Fruit fly (Drosophila melanogaster) whole organism, embryonic: Measurements from ENCODE around the gene CG5180.

Experiments
- Atf3 ChIP-seq: fragments of 200-800 bp; sonication (Bioruptor generic); optimal IDR thresholded peaks from 3 replicates; lab custom pipeline; 2016; ENCODE audit warnings: missing biosample characterization, missing genetic modification characterization
- Blimp-1 ChIP-seq: fragments of 200-800 bp; sonication (Bioruptor generic); optimal IDR thresholded peaks from 3 replicates; lab custom pipeline; 2018; ENCODE audit warnings: missing biosample characterization, missing genetic modification characterization, mild to moderate bottlenecking, moderate library complexity, missing genetic modification reagents
- Bteb2 ChIP-seq: fragments of 200-800 bp; sonication (Bioruptor generic); optimal IDR thresholded peaks from 2 replicates; lab custom pipeline; 2016; ENCODE audit warnings: missing biosample characterization, missing genetic modification characterization
- CG10147 ChIP-seq: fragments of 200-800 bp; sonication (Bioruptor generic); optimal IDR thresholded peaks from 2 replicates; lab custom pipeline; 2019; ENCODE audit warnings: missing biosample characterization, mild to moderate bottlenecking, missing genetic modification characterization, moderate library complexity
- CG10979 ChIP-seq: fragments of 200-800 bp; sonication (Bioruptor generic); optimal IDR thresholded peaks from 2 replicates; lab custom pipeline; 2018; ENCODE audit warnings: missing biosample characterization, mild to moderate bottlenecking, missing genetic modification characterization, moderate library complexity
- CG11093 ChIP-seq: fragments of 200-800 bp; sonication (Bioruptor generic); IDR thresholded peaks from 3 replicates; pipeline ENCODE4 v1.3.6; 2022; ENCODE audit warnings: missing biosample characterization, missing genetic modification characterization
- CG12155 ChIP-seq: fragments of 200-800 bp; sonication (Bioruptor generic); optimal IDR thresholded peaks from 3 replicates; lab custom pipeline; 2016; ENCODE audit warnings: missing biosample characterization, missing genetic modification characterization
- CG15011 ChIP-seq: fragments of 200-800 bp; sonication (Bioruptor generic); optimal IDR thresholded peaks from 3 replicates; lab custom pipeline; 2018; ENCODE audit warnings: missing biosample characterization, mild to moderate bottlenecking, missing genetic modification characterization
- CG16813 ChIP-seq: fragments of 200-800 bp; sonication (Bioruptor generic); IDR thresholded peaks from 3 replicates; pipeline ENCODE4 v1.3.6; 2022; ENCODE audit warnings: missing biosample characterization, missing genetic modification characterization; ENCODE audit not compliant: partially characterized antibody
- CG18619 ChIP-seq: fragments of 200-800 bp; sonication (Bioruptor generic); optimal IDR thresholded peaks from 3 replicates; lab custom pipeline; 2017; ENCODE audit warnings: missing biosample characterization, mild to moderate bottlenecking, missing genetic modification characterization
- CG31224 ChIP-seq: fragments of 200-800 bp; sonication (Bioruptor generic); IDR thresholded peaks from 2 replicates; pipeline ENCODE4 v1.3.6; 2022; ENCODE audit warnings: missing biosample characterization, missing genetic modification characterization
- CG4854 ChIP-seq: fragments of 200-800 bp; sonication (Bioruptor generic); optimal IDR thresholded peaks from 2 replicates; lab custom pipeline; 2016; ENCODE audit warnings: missing biosample characterization, missing genetic modification characterization, inconsistent platforms
- CG6683 ChIP-seq: fragments of 200-800 bp; sonication (Bioruptor generic); optimal IDR thresholded peaks from 2 replicates; lab custom pipeline; 2017; ENCODE audit warnings: missing biosample characterization, mild to moderate bottlenecking, missing genetic modification characterization, missing genetic modification reagents
- CG8290 ChIP-seq, 3 experiments: fragments of 200-800 bp; sonication (Bioruptor generic); optimal IDR thresholded peaks; 2 replicates each; lab custom pipeline; 2016 to 2019; ENCODE audit warnings: missing biosample characterization in 3 of 3, missing genetic modification characterization in 3 of 3, mild to moderate bottlenecking in 2 of 3, moderate library complexity in 1 of 3
- CG8359 ChIP-seq: fragments of 200-800 bp; sonication (Bioruptor generic); optimal IDR thresholded peaks from 2 replicates; lab custom pipeline; 2017; ENCODE audit warnings: missing biosample characterization, mild to moderate bottlenecking, missing genetic modification characterization, borderline replicate concordance
- CG8944 ChIP-seq: fragments of 200-800 bp; sonication (Bioruptor generic); optimal IDR thresholded peaks from 3 replicates; lab custom pipeline; 2016; ENCODE audit warnings: missing biosample characterization, missing genetic modification characterization
- CG9215 ChIP-seq: fragments of 200-800 bp; sonication (Bioruptor generic); IDR thresholded peaks from 2 replicates; pipeline ENCODE4 v1.3.6; 2022; ENCODE audit warnings: missing biosample characterization, missing genetic modification characterization
- CG9817 ChIP-seq: fragments of 200-800 bp; sonication (Bioruptor generic); optimal IDR thresholded peaks from 2 replicates; lab custom pipeline; 2018; ENCODE audit warnings: missing biosample characterization, mild to moderate bottlenecking, missing genetic modification characterization, moderate library complexity
- CkIIα-i1 ChIP-seq: fragments of 200-800 bp; sonication (Bioruptor generic); IDR thresholded peaks from 2 replicates; pipeline ENCODE4 v1.3.6; 2022; ENCODE audit warnings: missing biosample characterization, missing genetic modification characterization
- Dfd ChIP-seq, 2 experiments: fragments of >200 bp; optimal IDR thresholded peaks; 2 replicates each; lab custom pipeline; 2017; ENCODE audit warnings: missing biosample characterization in 2 of 2, missing genetic modification characterization in 2 of 2
- Doc3 ChIP-seq: fragments of 200-800 bp; sonication (Bioruptor generic); IDR thresholded peaks from 3 replicates; pipeline ENCODE4 v1.3.6; 2022; ENCODE audit warnings: missing biosample characterization, missing genetic modification characterization; ENCODE audit not compliant: partially characterized antibody
- Fer1 ChIP-seq: fragments of 200-800 bp; sonication (Bioruptor generic); optimal IDR thresholded peaks from 2 replicates; lab custom pipeline; 2017; ENCODE audit warnings: missing biosample characterization, mild to moderate bottlenecking, missing genetic modification characterization
- Hr78 ChIP-seq, 2 experiments: fragments of 200-800 bp in 1 of 2; fragments of >200 bp in 1 of 2; sonication (Bioruptor generic) in 1 of 2; optimal IDR thresholded peaks; 2 replicates each; lab custom pipeline; 2017 to 2019; ENCODE audit warnings: missing biosample characterization in 2 of 2, missing genetic modification characterization in 2 of 2, mild to moderate bottlenecking in 1 of 2, moderate library complexity in 1 of 2
- Jarid2 ChIP-seq: fragments of 200-800 bp; sonication (Bioruptor generic); optimal IDR thresholded peaks from 3 replicates; lab custom pipeline; 2017; ENCODE audit warnings: mild to moderate bottlenecking, missing biosample characterization, missing genetic modification reagents, missing genetic modification characterization
- NC2β ChIP-seq: fragments of 200-800 bp; sonication (Bioruptor generic); optimal IDR thresholded peaks from 2 replicates; lab custom pipeline; 2016; ENCODE audit warnings: missing biosample characterization, missing genetic modification characterization
- Nf-YB ChIP-seq: fragments of 200-800 bp; sonication (Bioruptor generic); optimal IDR thresholded peaks from 3 replicates; lab custom pipeline; 2019; ENCODE audit warnings: missing biosample characterization, mild to moderate bottlenecking, missing genetic modification characterization, moderate library complexity
- Oli ChIP-seq: fragments of 200-800 bp; sonication (Bioruptor generic); optimal IDR thresholded peaks from 2 replicates; lab custom pipeline; 2018; ENCODE audit warnings: missing biosample characterization, mild to moderate bottlenecking, missing genetic modification characterization, moderate library complexity
- PHDP ChIP-seq: fragments of 200-800 bp; sonication (Bioruptor generic); optimal IDR thresholded peaks from 3 replicates; lab custom pipeline; 2018; ENCODE audit warnings: missing biosample characterization, mild to moderate bottlenecking, missing genetic modification characterization, moderate library complexity
- Scr ChIP-seq: fragments of 200-800 bp; sonication (Bioruptor generic); IDR thresholded peaks from 2 replicates; pipeline ENCODE4 v1.3.6; 2022; ENCODE audit warnings: missing biosample characterization, missing genetic modification characterization; ENCODE audit not compliant: partially characterized antibody
- Ssrp ChIP-seq: fragments of 200-800 bp; sonication (Bioruptor generic); optimal IDR thresholded peaks from 2 replicates; lab custom pipeline; 2018; ENCODE audit warnings: missing biosample characterization, mild to moderate bottlenecking, missing genetic modification characterization, moderate library complexity
- Vsx1 ChIP-seq: fragments of 200-800 bp; sonication (Bioruptor generic); optimal IDR thresholded peaks from 2 replicates; lab custom pipeline; 2017; ENCODE audit warnings: missing biosample characterization, mild to moderate bottlenecking, missing genetic modification characterization, missing genetic modification reagents
- bsh ChIP-seq, 2 experiments: fragments of 200-800 bp; sonication (Bioruptor generic); optimal IDR thresholded peaks; 2 replicates each; lab custom pipeline; 2017 to 2018; ENCODE audit warnings: mild to moderate bottlenecking in 2 of 2, missing biosample characterization in 2 of 2, missing genetic modification characterization in 2 of 2, moderate library complexity in 1 of 2
- gcm ChIP-seq: fragments of 200-800 bp; sonication (Bioruptor generic); optimal IDR thresholded peaks from 2 replicates; lab custom pipeline; 2019; ENCODE audit warnings: missing biosample characterization, mild to moderate bottlenecking, missing genetic modification characterization, moderate library complexity
- gfzf ChIP-seq: fragments of 200-800 bp; sonication (Bioruptor generic); optimal IDR thresholded peaks from 2 replicates; lab custom pipeline; 2016; ENCODE audit warnings: missing biosample characterization, mild to moderate bottlenecking, missing genetic modification characterization, moderate library complexity
- grn ChIP-seq: fragments of 200-800 bp; sonication (Bioruptor generic); optimal IDR thresholded peaks from 3 replicates; lab custom pipeline; 2017; ENCODE audit warnings: missing biosample characterization, missing genetic modification characterization
- knrl ChIP-seq: fragments of 200-800 bp; sonication (Bioruptor generic); IDR thresholded peaks from 3 replicates; pipeline ENCODE4 v1.3.6; 2022; ENCODE audit warnings: missing biosample characterization, missing genetic modification characterization; ENCODE audit not compliant: partially characterized antibody
- lbe ChIP-seq: fragments of 200-800 bp; sonication (Bioruptor generic); optimal IDR thresholded peaks from 2 replicates; lab custom pipeline; 2016; ENCODE audit warnings: missing biosample characterization, mild to moderate bottlenecking, missing genetic modification characterization
- lmd ChIP-seq: fragments of 200-800 bp; sonication (Bioruptor generic); IDR thresholded peaks from 2 replicates; pipeline ENCODE4 v1.3.6; 2022; ENCODE audit warnings: missing biosample characterization, missing genetic modification characterization
- nom ChIP-seq: fragments of 200-800 bp; sonication (Bioruptor generic); optimal IDR thresholded peaks from 2 replicates; lab custom pipeline; 2017; ENCODE audit warnings: missing biosample characterization, missing genetic modification characterization, mild to moderate bottlenecking, moderate library complexity, missing genetic modification reagents
- oc ChIP-seq: fragments of 200-800 bp; sonication (Bioruptor generic); optimal IDR thresholded peaks from 2 replicates; lab custom pipeline; 2018; ENCODE audit warnings: missing biosample characterization, mild to moderate bottlenecking, missing genetic modification characterization, moderate library complexity
- pb ChIP-seq: fragments of 200-800 bp; sonication (Bioruptor generic); optimal IDR thresholded peaks from 3 replicates; lab custom pipeline; 2016; ENCODE audit warnings: missing biosample characterization, missing genetic modification characterization
- seq ChIP-seq: fragments of 200-800 bp; sonication (Bioruptor generic); IDR thresholded peaks from 2 replicates; pipeline ENCODE4 v1.3.6; 2022; ENCODE audit warnings: missing biosample characterization, missing genetic modification characterization
- so ChIP-seq: fragments of 200-800 bp; sonication (Bioruptor generic); IDR thresholded peaks from 3 replicates; pipeline ENCODE4 v1.3.6; 2022; ENCODE audit warnings: missing biosample characterization, missing genetic modification characterization
- tap ChIP-seq: fragments of 200-800 bp; optimal IDR thresholded peaks from 3 replicates; lab custom pipeline; 2019; ENCODE audit warnings: missing biosample characterization, mild to moderate bottlenecking, missing genetic modification characterization, moderate library complexity
- toy ChIP-seq: fragments of 200-800 bp; sonication (Bioruptor generic); IDR thresholded peaks from 2 replicates; pipeline ENCODE4 v1.3.6; 2022; ENCODE audit warnings: missing biosample characterization, missing genetic modification characterization
- wek ChIP-seq: fragments of 200-800 bp; sonication (Bioruptor generic); optimal IDR thresholded peaks from 3 replicates; lab custom pipeline; 2018; ENCODE audit warnings: missing biosample characterization, mild to moderate bottlenecking, missing genetic modification characterization, moderate library complexity

Gene CG5180

dm6 chr3R:20550632-20551486, 6.9 kb upstream of the CG5180 start (continued):
- peak; percentile 67 for TF ChIP-seq nom
- TF ChIP-seq CG4854 (GFP tag; lab: Kevin White, UChicago): peak; percentile 55
- TF ChIP-seq seq (GFP tag; lab: Robert Waterston, UW): peak; percentile 62; the same call in 1 of the 2 replicates
- TF ChIP-seq lmd (GFP tag; lab: Robert Waterston, UW): no peak
- TF ChIP-seq CG8290 (GFP tag; optimal IDR thresholded peaks at IDR 0.05; lab: Kevin White, UChicago): no peak
- TF ChIP-seq CG8290 (tag; optimal IDR thresholded peaks at IDR 0.05; lab: Kevin White, UChicago): peak; percentile 92 to 96
- TF ChIP-seq lbe (GFP tag; lab: Kevin White, UChicago): peak; percentile 62
- peak; percentile 52 for TF ChIP-seq CG10147 (GFP tag; lab: Kevin White, UChicago)
- no peak for TF ChIP-seq CG12155 (GFP tag; lab: Kevin White, UChicago)
- no peak for TF ChIP-seq CG31224 (GFP tag; lab: Robert Waterston, UW)
- peak; percentile 81 for TF ChIP-seq CG15011 (GFP tag; lab: Kevin White, UChicago)
- TF ChIP-seq toy (GFP tag; lab: Robert Waterston, UW): no peak
- no peak; the same call in 2 of the 3 replicates for TF ChIP-seq CG11093
- peak; percentile 63 for TF ChIP-seq oc
- peak; percentile 67 for TF ChIP-seq grn (GFP tag; lab: Kevin White, UChicago)
- TF ChIP-seq Dfd (GFP tag; optimal IDR thresholded peaks at IDR 0.05; lab: Kevin White, UChicago): no peak
- TF ChIP-seq CG9817 (tag; lab: Kevin White, UChicago): peak; percentile 49
- no peak for TF ChIP-seq CkIIα-i1 (GFP tag; lab: Robert Waterston, UW)
- peak; percentile 91 for TF ChIP-seq Fer1 (GFP tag; lab: Kevin White, UChicago)
- peak; percentile 81 for TF ChIP-seq gcm (GFP tag; lab: Kevin White, UChicago)
- TF ChIP-seq bsh (GFP tag; optimal IDR thresholded peaks at IDR 0.05; lab: Kevin White, UChicago): peak; percentile 57 to 75
- TF ChIP-seq Ssrp (tag; lab: Kevin White, UChicago): no peak
- TF ChIP-seq Scr (GFP tag; lab: Robert Waterston, UW): peak; percentile 95
- peak; percentile 93 for TF ChIP-seq Jarid2 (GFP tag; lab: Kevin White, UChicago)
- TF ChIP-seq CG16813: peak; percentile 95
- TF ChIP-seq so: peak; percentile 66; the same call in 2 of the 3 replicates
- peak; percentile 65 for TF ChIP-seq Nf-YB (GFP tag; lab: Kevin White, UChicago)
- peak; percentile 84 for TF ChIP-seq Doc3 (GFP tag; lab: Robert Waterston, UW)
- no peak for TF ChIP-seq Bteb2 (GFP tag; lab: Kevin White, UChicago)
- peak; percentile 0 for TF ChIP-seq Atf3 (GFP tag; lab: Kevin White, UChicago)
- no peak for TF ChIP-seq CG10979
- TF ChIP-seq Oli (tag; lab: Kevin White, UChicago): no peak
- peak; percentile 54 for TF ChIP-seq Blimp-1 (GFP tag; lab: Kevin White, UChicago)
- TF ChIP-seq Vsx1: peak; percentile 54
- TF ChIP-seq PHDP (tag; lab: Kevin White, UChicago): peak; percentile 80
- TF ChIP-seq NC2β (GFP tag; lab: Kevin White, UChicago): peak; percentile 40
- peak; percentile 32 for TF ChIP-seq pb
- peak; percentile 2 for TF ChIP-seq CG8944 (GFP tag; lab: Kevin White, UChicago)
- peak; percentile 94 for TF ChIP-seq wek (GFP tag; lab: Kevin White, UChicago)
- peak; percentile 70 for TF ChIP-seq gfzf (GFP tag; lab: Kevin White, UChicago)
- TF ChIP-seq CG8359 (GFP tag; lab: Kevin White, UChicago): peak; percentile 51
- peak; percentile 50 for TF ChIP-seq CG18619
- TF ChIP-seq tap (tag; lab: Kevin White, UChicago): peak; percentile 75
- no peak for TF ChIP-seq CG9215
- peak; percentile 95 for TF ChIP-seq knrl (GFP tag; lab: Robert Waterston, UW)
- peak; percentile 68 for TF ChIP-seq CG6683 (GFP tag; lab: Kevin White, UChicago)
- TF ChIP-seq Hr78 (GFP tag; optimal IDR thresholded peaks at IDR 0.05; lab: Kevin White, UChicago): no peak
